Worm (Caenorhabditis elegans) whole organism, midembryonic: ENCODE measurements around the gene F08F8.6.

Source experiments
- cog-1 ChIP-seq: sonication (generic microtip); optimal IDR thresholded peaks from 2 replicates; lab custom pipeline; 2016; ENCODE audit warnings: missing genetic modification characterization, missing compliant biosample characterization
- flt-1 ChIP-seq: fragments of 200-800 bp; sonication (Bioruptor generic); IDR thresholded peaks from 2 replicates; pipeline ENCODE4 v1.3.6; 2022; ENCODE audit warnings: missing genetic modification characterization, missing compliant biosample characterization
- med-1 ChIP-seq: sonication (generic microtip); optimal IDR thresholded peaks from 2 replicates; lab custom pipeline; 2017; ENCODE audit warnings: missing genetic modification characterization, mild to moderate bottlenecking, missing compliant biosample characterization, antibody characterized with exemption, missing genetic modification reagents; ENCODE audit not compliant: insufficient read depth
- ref-1 ChIP-seq: fragments of 200-800 bp; sonication (Bioruptor generic); conservative IDR thresholded peaks from 2 replicates; pipeline ENCODE4 v1.3.6; 2022; ENCODE audit warnings: missing genetic modification reagents, missing genetic modification characterization, missing compliant biosample characterization
- ztf-23 ChIP-seq: fragments of 200-800 bp; sonication (Bioruptor generic); IDR thresholded peaks from 2 replicates; pipeline ENCODE4 v1.3.6; 2022; ENCODE audit warnings: missing genetic modification reagents, missing genetic modification characterization, missing compliant biosample characterization

- TF ChIP-seq flt-1 (no peak), ref-1 (GFP tag; lab: Robert Waterston, UW) (no peak), ztf-23 (GFP tag; lab: Robert Waterston, UW) (no peak), med-1 (GFP tag; lab: Kevin White, UChicago) (no peak), cog-1 (tag; lab: Kevin White, UChicago) (no peak)
Measured at ce11 chrIII:7296092-7296668, 47.3 kb upstream of the F08F8.6 start.
